Fruit fly (Drosophila melanogaster) Kc167 (cell line): ENCODE measurements around the gene BORCS6.

Experiments used
- Myc ChIP-seq: fragments of >200 bp; optimal IDR thresholded peaks from 2 replicates; lab custom pipeline; 2017; ENCODE audit warnings: missing external identifiers
- Sin3A ChIP-seq: fragments of >200 bp; optimal IDR thresholded peaks from 2 replicates; lab custom pipeline; 2018; ENCODE audit warnings: missing external identifiers
- h ChIP-seq: fragments of >200 bp; optimal IDR thresholded peaks from 3 replicates; lab custom pipeline; 2018; ENCODE audit warnings: missing external identifiers
- insv ChIP-seq: fragments of >200 bp; optimal IDR thresholded peaks from 3 replicates; lab custom pipeline; 2018; ENCODE audit warnings: missing external identifiers
- psq ChIP-seq: fragments of >200 bp; optimal IDR thresholded peaks from 2 replicates; lab custom pipeline; 2017; ENCODE audit warnings: missing external identifiers
- ttk ChIP-seq: sonication (Bioruptor generic); optimal IDR thresholded peaks from 2 replicates; lab custom pipeline; 2017; ENCODE audit warnings: missing external identifiers

DNA sequence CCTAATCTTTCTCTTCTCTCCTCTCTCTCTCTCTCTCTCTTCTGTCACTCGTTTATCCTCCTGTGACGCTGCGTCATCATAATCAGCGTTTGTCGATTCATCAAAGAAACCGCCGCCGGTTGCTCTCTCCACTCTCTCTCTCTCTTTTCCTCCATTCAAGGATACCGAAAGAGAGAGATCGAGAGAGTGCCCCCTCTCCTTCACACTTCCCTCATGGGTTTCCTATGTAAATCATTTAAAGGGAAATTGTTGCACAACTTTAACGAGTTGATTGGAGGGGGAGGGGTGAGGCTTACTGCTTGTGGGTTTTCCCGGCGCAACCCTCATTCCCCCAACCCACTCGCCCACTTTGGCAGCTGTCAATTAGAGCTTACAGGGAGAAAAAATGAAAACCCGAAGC lies 3.6 kb downstream of the BORCS6 start:
- TF ChIP-seq h (lab: Kevin White, UChicago), result no peak
- TF ChIP-seq psq (lab: Kevin White, UChicago), result no peak
- no peak for TF ChIP-seq insv (lab: Kevin White, UChicago)
- no peak for TF ChIP-seq Myc
- no peak for TF ChIP-seq Sin3A
- TF ChIP-seq ttk, result no peak
